Comparison of ENCODE assay signal across 1 fruit fly cellular context in genomic region chr3R:5198302-5198701, dm6.
TF ChIP-seq lines count a peak whose summit lies in the region.

No protein-coding gene starts in this region.

TF ChIP-seq in whole organism, embryonic, 481 proteins besides CTCF, POLR2A, EP300 and RAD21 (continued from another document):
- TF ChIP-seq D19A (tag; optimal IDR thresholded peaks at IDR 0.05; lab: Kevin White, UChicago) (peak; percentile 12), CG1024 (GFP tag; IDR thresholded peaks at IDR 0.05; lab: Robert Waterston, UW) (no peak), CG30431 (GFP tag; optimal IDR thresholded peaks at IDR 0.05; lab: Kevin White, UChicago) (peak; percentile 8), Mrtf (GFP tag; IDR thresholded peaks at IDR 0.05; lab: Robert Waterston, UW) (0 out of 3 replicates have a peak, but pooled peaks have one; percentile 47), CG16863 (GFP tag; optimal IDR thresholded peaks at IDR 0.05; lab: Kevin White, UChicago) (peak; percentile 30), seq (GFP tag; IDR thresholded peaks at IDR 0.05; lab: Robert Waterston, UW) (peak; percentile 76), CG14860 (GFP tag; IDR thresholded peaks at IDR 0.05; lab: Robert Waterston, UW; ENCODE audit: partially characterized antibody) (no peak), BEAF-32 (GFP tag; optimal IDR thresholded peaks at IDR 0.05; lab: Kevin White, UChicago) (no peak), CG2889 (GFP tag; IDR thresholded peaks at IDR 0.05; lab: Robert Waterston, UW) (no peak), ranshi (GFP tag; IDR thresholded peaks at IDR 0.05; lab: Robert Waterston, UW) (peak; percentile 66), Ravus (GFP tag; IDR thresholded peaks at IDR 0.05; lab: Robert Waterston, UW) (no peak), Max (GFP tag; optimal IDR thresholded peaks at IDR 0.05; lab: Kevin White, UChicago) (no peak), trh (GFP tag; optimal IDR thresholded peaks at IDR 0.05; lab: Kevin White, UChicago) (no peak), slou (GFP tag; optimal IDR thresholded peaks at IDR 0.05; lab: Kevin White, UChicago) (no peak), ap (GFP tag; IDR thresholded peaks at IDR 0.05; lab: Robert Waterston, UW) (0 out of 2 replicates have a peak, but pooled peaks have one; percentile 11), otp (GFP tag; IDR thresholded peaks at IDR 0.05; lab: Robert Waterston, UW) (no peak; the same call in 2 of the 3 replicates), Dip3 (GFP tag; optimal IDR thresholded peaks at IDR 0.05; lab: Kevin White, UChicago) (peak; percentile 62), CG10462 (GFP tag; optimal IDR thresholded peaks at IDR 0.05; lab: Kevin White, UChicago) (no peak), CG15601 (tag; optimal IDR thresholded peaks at IDR 0.05; lab: Kevin White, UChicago) (no peak), CG4360 (GFP tag; IDR thresholded peaks at IDR 0.05; lab: Robert Waterston, UW) (no peak), CG3163 (GFP tag; optimal IDR thresholded peaks at IDR 0.05; lab: Kevin White, UChicago) (peak; percentile 39), dm (GFP tag; optimal IDR thresholded peaks at IDR 0.05; lab: Kevin White, UChicago) (no peak), CG4617 (GFP tag; optimal IDR thresholded peaks at IDR 0.05; lab: Kevin White, UChicago; ENCODE audit: borderline replicate concordance) (no peak), Elba2 (GFP tag; optimal IDR thresholded peaks at IDR 0.05; lab: Kevin White, UChicago) (no peak), Doc3 (GFP tag; IDR thresholded peaks at IDR 0.05; lab: Robert Waterston, UW; ENCODE audit: partially characterized antibody) (no peak), CG8944 (GFP tag; optimal IDR thresholded peaks at IDR 0.05; lab: Kevin White, UChicago) (peak; percentile 30), crp (GFP tag; optimal IDR thresholded peaks at IDR 0.05; lab: Kevin White, UChicago) (no peak), fd64A (GFP tag; optimal IDR thresholded peaks at IDR 0.05; lab: Kevin White, UChicago) (no peak), CG15514 (GFP tag; optimal IDR thresholded peaks at IDR 0.05; lab: Kevin White, UChicago) (peak; percentile 72), Ets65A (GFP tag; lab: Kevin White, UChicago) (peak; percentile 71), CG15696 (tag; optimal IDR thresholded peaks at IDR 0.05; lab: Kevin White, UChicago) (no peak), Ets97D (GFP tag; optimal IDR thresholded peaks at IDR 0.05; lab: Kevin White, UChicago) (no peak)
